Fruit fly (Drosophila melanogaster) whole organism, wandering third instar larva: ENCODE data around the gene CG46448.

ENCODE experiments used
- Abd-B ChIP-seq: fragments of >200 bp; optimal IDR thresholded peaks from 2 replicates; lab custom pipeline; 2017; ENCODE audit warnings: missing biosample characterization, missing genetic modification characterization
- CG9705 ChIP-seq: fragments of 200-800 bp; sonication (Bioruptor generic); optimal IDR thresholded peaks from 2 replicates; lab custom pipeline; 2018; ENCODE audit warnings: missing biosample characterization, mild to moderate bottlenecking, missing genetic modification characterization
- Myc ChIP-seq: fragments of >200 bp; optimal IDR thresholded peaks from 2 replicates; lab custom pipeline; 2017
- br ChIP-seq: fragments of 200-800 bp; sonication (Bioruptor generic); optimal IDR thresholded peaks from 2 replicates; lab custom pipeline; 2016; ENCODE audit warnings: missing biosample characterization, missing genetic modification characterization
- pan ChIP-seq: fragments of >200 bp; optimal IDR thresholded peaks from 2 replicates; lab custom pipeline; 2017
- sage ChIP-seq: fragments of 200-800 bp; sonication (Bioruptor generic); optimal IDR thresholded peaks from 2 replicates; lab custom pipeline; 2016; ENCODE audit warnings: missing biosample characterization, mild to moderate bottlenecking, missing genetic modification characterization
- usp ChIP-seq: fragments of >200 bp; optimal IDR thresholded peaks from 2 replicates; lab custom pipeline; 2017; ENCODE audit warnings: missing biosample characterization, missing genetic modification characterization
- woc ChIP-seq: sonication (Bioruptor generic); optimal IDR thresholded peaks from 2 replicates; lab custom pipeline; 2016; ENCODE audit warnings: missing biosample characterization, mild to moderate bottlenecking, missing genetic modification characterization

- TF ChIP-seq CG9705 (GFP tag; lab: Kevin White, UChicago) (no peak), Abd-B (GFP tag; lab: Kevin White, UChicago) (no peak), sage (GFP tag; lab: Kevin White, UChicago) (no peak), br (no peak), woc (GFP tag; lab: Kevin White, UChicago) (no peak), pan (lab: Kevin White, UChicago) (no peak), Myc (no peak), usp (GFP tag; lab: Kevin White, UChicago) (no peak)
Observed at dm6 chr2L:2397080-2397479, 5.6 kb downstream of the CG46448 start.
